Worm (Caenorhabditis elegans) whole organism, L4 larva: ENCODE measurements around the gene M03A1.3.

ENCODE experiments used
- D1046.2 ChIP-seq: fragments of 200-800 bp; sonication (Bioruptor generic); IDR thresholded peaks from 2 replicates; pipeline ENCODE4 v1.3.6; 2022; ENCODE audit warnings: missing genetic modification characterization, missing compliant biosample characterization
- F49E8.2 ChIP-seq: sonication (generic microtip); optimal IDR thresholded peaks from 2 replicates; lab custom pipeline; 2016; ENCODE audit warnings: missing compliant biosample characterization, mild to moderate bottlenecking, missing genetic modification characterization, borderline replicate concordance
- T20F7.1 ChIP-seq: fragments of 200-800 bp; sonication (Bioruptor generic); optimal IDR thresholded peaks from 2 replicates; lab custom pipeline; 2018; ENCODE audit warnings: mild to moderate bottlenecking, missing genetic modification characterization, missing compliant biosample characterization
- Y105C5A.15 ChIP-seq: fragments of 200-800 bp; sonication (Bioruptor generic); IDR thresholded peaks from 2 replicates; pipeline ENCODE4 v1.3.6; 2022; ENCODE audit warnings: missing genetic modification characterization, missing compliant biosample characterization
- aha-1 ChIP-seq: fragments of 150-350 bp; peaks from one replicate; lab custom pipeline; 2014; ENCODE audit warnings: missing biosample characterization, missing genetic modification characterization
- ama-1 ChIP-seq: fragments of 150-350 bp; optimal IDR thresholded peaks from 2 replicates; lab custom pipeline; 2014; ENCODE audit warnings: inconsistent platforms, mixed read lengths
- ceh-20 ChIP-seq: fragments of 200-800 bp; sonication (Bioruptor generic); IDR thresholded peaks from 2 replicates; pipeline ENCODE4 v1.3.6; 2022; ENCODE audit warnings: missing genetic modification reagents, missing genetic modification characterization, missing compliant biosample characterization
- ctbp-1 ChIP-seq: fragments of 200-800 bp; sonication (Bioruptor generic); IDR thresholded peaks from 2 replicates; pipeline ENCODE4 v1.3.6; 2022; ENCODE audit warnings: missing genetic modification reagents, missing genetic modification characterization, missing compliant biosample characterization
- daf-12 ChIP-seq: fragments of 150-350 bp; optimal IDR thresholded peaks from 2 replicates; lab custom pipeline; 2014; ENCODE audit warnings: missing biosample characterization, missing genetic modification reagents, missing genetic modification characterization
- daf-16 ChIP-seq, 3 experiments: sonication (generic microtip); optimal IDR thresholded peaks; 2 replicates each; lab custom pipeline; 2016 to 2017; ENCODE audit warnings: missing genetic modification characterization in 3 of 3, missing genetic modification reagents in 3 of 3, mild to moderate bottlenecking in 2 of 3, missing compliant biosample characterization in 2 of 3, missing biosample characterization in 1 of 3, moderate library complexity in 1 of 3
- dmd-6 ChIP-seq: fragments of 200-800 bp; sonication (Bioruptor generic); IDR thresholded peaks from 2 replicates; pipeline ENCODE4 v1.3.6; 2022; ENCODE audit warnings: missing genetic modification reagents, missing genetic modification characterization, missing compliant biosample characterization
- duxl-1 ChIP-seq: sonication (generic microtip); optimal IDR thresholded peaks from 2 replicates; lab custom pipeline; 2016; ENCODE audit warnings: mild to moderate bottlenecking, missing genetic modification characterization, moderate library complexity, missing compliant biosample characterization; ENCODE audit not compliant: poor library complexity
- dve-1 ChIP-seq: sonication (generic microtip); optimal IDR thresholded peaks from 2 replicates; lab custom pipeline; 2017; ENCODE audit warnings: antibody characterized with exemption, mild to moderate bottlenecking, missing genetic modification characterization, missing compliant biosample characterization; ENCODE audit not compliant: insufficient read depth
- fkh-10 ChIP-seq: fragments of 150-350 bp; optimal IDR thresholded peaks from 2 replicates; lab custom pipeline; 2014; ENCODE audit warnings: missing biosample characterization, missing genetic modification reagents, missing genetic modification characterization
- fos-1 ChIP-seq: fragments of 150-350 bp; optimal IDR thresholded peaks from 2 replicates; lab custom pipeline; 2014; ENCODE audit warnings: missing biosample characterization, missing genetic modification characterization
- hlh-11 ChIP-seq: fragments of 200-800 bp; sonication (Bioruptor generic); optimal IDR thresholded peaks from 2 replicates; lab custom pipeline; 2018; ENCODE audit warnings: mild to moderate bottlenecking, missing genetic modification characterization, missing compliant biosample characterization
- lin-1 ChIP-seq: fragments of 200-800 bp; sonication (Bioruptor generic); IDR thresholded peaks from 2 replicates; pipeline ENCODE4 v1.3.6; 2022; ENCODE audit warnings: missing genetic modification reagents, missing genetic modification characterization, missing compliant biosample characterization
- lin-13 ChIP-seq: fragments of 150-350 bp; optimal IDR thresholded peaks from 2 replicates; lab custom pipeline; 2014; ENCODE audit warnings: missing biosample characterization, missing genetic modification reagents, missing genetic modification characterization
- lin-38 ChIP-seq: fragments of 200-800 bp; sonication (Bioruptor generic); IDR thresholded peaks from 2 replicates; pipeline ENCODE4 v1.3.6; 2022; ENCODE audit warnings: missing genetic modification reagents, missing genetic modification characterization, missing compliant biosample characterization
- lir-3 ChIP-seq: sonication (generic microtip); optimal IDR thresholded peaks from 2 replicates; lab custom pipeline; 2016; ENCODE audit warnings: mild to moderate bottlenecking, missing genetic modification characterization, missing compliant biosample characterization
- lsy-2 ChIP-seq, 2 experiments: fragments of 150-350 bp in 1 of 2; sonication (generic microtip) in 1 of 2; optimal IDR thresholded peaks; 2 replicates each; lab custom pipeline; 2014 to 2017; ENCODE audit warnings: missing biosample characterization in 2 of 2, missing genetic modification characterization in 2 of 2
- mep-1 ChIP-seq: fragments of 150-350 bp; sonication (generic microtip); optimal IDR thresholded peaks from 3 replicates; lab custom pipeline; 2014; ENCODE audit warnings: missing biosample characterization, missing genetic modification characterization
- mes-2 ChIP-seq: sonication (generic microtip); optimal IDR thresholded peaks from 2 replicates; lab custom pipeline; 2016; ENCODE audit warnings: missing genotype, mild to moderate bottlenecking, missing genetic modification characterization, missing compliant biosample characterization; ENCODE audit not compliant: poor library complexity, severe bottlenecking
- nhr-25 ChIP-seq: sonication (generic microtip); optimal IDR thresholded peaks from 2 replicates; lab custom pipeline; 2017; ENCODE audit warnings: missing genetic modification characterization, mild to moderate bottlenecking, missing compliant biosample characterization, antibody characterized with exemption, moderate library complexity, borderline replicate concordance; ENCODE audit not compliant: insufficient read depth
- nhr-28 ChIP-seq: fragments of 150-350 bp; optimal IDR thresholded peaks from 2 replicates; lab custom pipeline; 2014; ENCODE audit warnings: missing biosample characterization, missing genetic modification characterization
- nhr-48 ChIP-seq: sonication (generic microtip); optimal IDR thresholded peaks from 2 replicates; lab custom pipeline; 2016; ENCODE audit warnings: mild to moderate bottlenecking, missing genetic modification characterization, missing compliant biosample characterization
- nhr-6 ChIP-seq: fragments of 150-350 bp; optimal IDR thresholded peaks from 2 replicates; lab custom pipeline; 2014; ENCODE audit warnings: missing biosample characterization, missing genetic modification characterization
- nhr-77 ChIP-seq: fragments of 150-350 bp; optimal IDR thresholded peaks from 2 replicates; lab custom pipeline; 2014; ENCODE audit warnings: missing biosample characterization, missing genetic modification characterization
- pha-4 ChIP-seq, 2 experiments: fragments of 150-350 bp in 1 of 2; fragments of 200-800 bp in 1 of 2; sonication (Bioruptor generic) in 1 of 2; IDR thresholded peaks in 1 of 2; optimal IDR thresholded peaks in 1 of 2; 2 replicates each; pipeline versions ENCODE4 v1.3.6 to Lab custom; 2014 to 2022; ENCODE audit warnings: missing genetic modification characterization in 2 of 2, missing genetic modification reagents in 2 of 2, missing biosample characterization in 1 of 2, missing compliant biosample characterization in 1 of 2
- php-3 ChIP-seq: fragments of 200-800 bp; sonication (Bioruptor generic); IDR thresholded peaks from 2 replicates; pipeline ENCODE4 v1.3.6; 2022; ENCODE audit warnings: missing genetic modification reagents, missing genetic modification characterization, missing compliant biosample characterization
- pqm-1 ChIP-seq: sonication (generic microtip); optimal IDR thresholded peaks from 2 replicates; lab custom pipeline; 2017; ENCODE audit warnings: missing biosample characterization, missing genetic modification characterization
- rbr-2 ChIP-seq: sonication (generic microtip); optimal IDR thresholded peaks from 2 replicates; lab custom pipeline; 2016; ENCODE audit warnings: missing genotype, missing genetic modification characterization, missing compliant biosample characterization
- saeg-2 ChIP-seq: fragments of 200-800 bp; sonication (Bioruptor generic); IDR thresholded peaks from 2 replicates; pipeline ENCODE4 v1.3.6; 2022; ENCODE audit warnings: missing genetic modification reagents, missing genetic modification characterization, missing compliant biosample characterization
- sdz-12 ChIP-seq: fragments of 200-800 bp; sonication (Bioruptor generic); optimal IDR thresholded peaks from 2 replicates; lab custom pipeline; 2018; ENCODE audit warnings: mild to moderate bottlenecking, missing genetic modification characterization, missing compliant biosample characterization
- snpc-4 ChIP-seq: fragments of 150-350 bp; optimal IDR thresholded peaks from 2 replicates; lab custom pipeline; 2014; ENCODE audit warnings: missing biosample characterization, missing genetic modification characterization
- unc-130 ChIP-seq: sonication (generic microtip); optimal IDR thresholded peaks from 2 replicates; lab custom pipeline; 2016; ENCODE audit warnings: missing genetic modification reagents, missing genetic modification characterization, missing compliant biosample characterization
- unc-62 ChIP-seq, 3 experiments: fragments of 150-350 bp in 1 of 3; sonication (generic microtip); optimal IDR thresholded peaks in 2 of 3; peaks in 1 of 3; 1 replicate in 1 of 3; 2 replicates in 2 of 3; lab custom pipeline; 2014 to 2017; ENCODE audit warnings: missing biosample characterization in 3 of 3, missing genetic modification characterization in 3 of 3, missing genetic modification reagents in 3 of 3, missing genotype in 1 of 3
- vab-7 ChIP-seq: fragments of 200-800 bp; sonication (Bioruptor generic); IDR thresholded peaks from 2 replicates; pipeline ENCODE4 v1.3.6; 2022; ENCODE audit warnings: missing genetic modification reagents, missing genetic modification characterization, missing compliant biosample characterization
- zag-1 ChIP-seq: fragments of 150-350 bp; optimal IDR thresholded peaks from 2 replicates; lab custom pipeline; 2014; ENCODE audit warnings: missing biosample characterization, missing genetic modification characterization
- zfp-2 ChIP-seq: sonication (generic microtip); optimal IDR thresholded peaks from 2 replicates; lab custom pipeline; 2016; ENCODE audit warnings: mild to moderate bottlenecking, missing genetic modification characterization, missing compliant biosample characterization

Gene M03A1.3

DNA sequence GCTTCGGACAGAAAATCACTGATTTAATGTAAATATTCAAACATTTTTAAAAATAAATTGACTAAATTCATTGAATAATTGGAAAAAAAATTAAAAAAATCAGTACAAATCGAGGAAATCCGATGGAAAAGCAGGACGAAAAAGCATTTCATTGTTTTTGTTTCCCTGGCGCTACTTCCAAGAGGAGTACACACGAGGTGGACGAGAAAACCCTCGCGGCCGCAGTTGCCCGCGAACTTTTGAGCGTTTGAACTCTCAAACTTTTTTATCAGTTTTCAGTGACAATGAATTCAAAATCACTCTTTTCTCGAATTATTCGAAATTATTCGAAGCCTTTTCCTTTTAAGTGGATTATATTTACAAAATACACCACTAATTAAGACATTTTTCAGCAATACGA, 45.4 kb downstream of the M03A1.3 start, which contains the start of gene F35D11.4 (continued):
- TF ChIP-seq pha-4 (GFP tag; IDR thresholded peaks at IDR 0.05; lab: Robert Waterston, UW), result peak; percentile 20; the same call in 1 of the 2 replicates
- no peak for TF ChIP-seq pha-4 (tag; optimal IDR thresholded peaks at IDR 0.05; lab: Kevin White, UChicago)

DNA sequence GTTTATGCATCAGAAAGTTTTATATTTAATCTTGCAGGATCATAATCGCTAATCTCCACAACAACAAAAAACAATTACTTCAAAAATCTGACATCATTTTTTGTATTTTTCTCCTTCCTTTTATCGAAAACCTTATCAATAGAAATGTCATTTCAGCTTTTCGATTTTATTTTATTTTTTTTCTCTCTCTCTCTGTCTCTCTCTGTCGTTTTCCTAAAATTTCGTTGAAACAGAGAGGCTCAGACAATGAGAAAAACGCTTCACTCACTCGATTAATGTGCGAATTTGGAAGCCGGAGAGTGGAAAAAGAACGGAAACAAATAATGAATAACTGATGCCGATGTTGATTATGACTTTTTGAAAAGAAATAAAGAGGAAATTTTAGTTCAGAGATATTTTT, 46.6 kb downstream of the M03A1.3 start:
- TF ChIP-seq dve-1 (tag; lab: Kevin White, UChicago) (peak; percentile 83), nhr-25 (tag; lab: Kevin White, UChicago) (no peak), lin-13 (no peak), daf-16 (GFP tag; optimal IDR thresholded peaks at IDR 0.05; lab: Kevin White, UChicago) (no peak), daf-16 (tag; optimal IDR thresholded peaks at IDR 0.05; lab: Kevin White, UChicago) (peak; percentile 95), dmd-6 (GFP tag; lab: Robert Waterston, UW) (peak; percentile 72), lsy-2 (tag; optimal IDR thresholded peaks at IDR 0.05; lab: Kevin White, UChicago) (peak in 1 of 2 experiments; percentile 46), nhr-77 (tag; lab: Kevin White, UChicago) (peak; percentile 83), vab-7 (no peak), nhr-6 (tag; lab: Kevin White, UChicago) (peak; percentile 7), mep-1 (tag; lab: Kevin White, UChicago) (peak; percentile 38), T20F7.1 (GFP tag; lab: Kevin White, UChicago) (no peak), pha-4 (GFP tag; IDR thresholded peaks at IDR 0.05; lab: Robert Waterston, UW) (peak; percentile 32; the same call in 1 of the 2 replicates), pha-4 (tag; optimal IDR thresholded peaks at IDR 0.05; lab: Kevin White, UChicago) (no peak), pqm-1 (tag; lab: Kevin White, UChicago) (peak; percentile 55), lir-3 (tag; lab: Kevin White, UChicago) (no peak), fos-1 (tag; lab: Kevin White, UChicago) (no peak), Y105C5A.15 (GFP tag; lab: Robert Waterston, UW) (no peak), unc-62 (GFP tag; optimal IDR thresholded peaks at IDR 0.05 in 1 of 2; lab: Kevin White, UChicago) (peak in 1 of 2 experiments; percentile 61), unc-62 (tag; optimal IDR thresholded peaks at IDR 0.05; lab: Kevin White, UChicago) (no peak), nhr-48 (tag; lab: Kevin White, UChicago) (peak; percentile 4), mes-2 (peak; percentile 20), hlh-11 (tag; lab: Kevin White, UChicago) (peak; percentile 64), php-3 (GFP tag; lab: Robert Waterston, UW) (0 out of 2 replicates have a peak, but pooled peaks have one; percentile 43), duxl-1 (tag; lab: Kevin White, UChicago) (no peak), ama-1 (lab: Kevin White, UChicago) (no peak), nhr-28 (peak; percentile 64), fkh-10 (GFP tag; lab: Kevin White, UChicago) (no peak)

DNA sequence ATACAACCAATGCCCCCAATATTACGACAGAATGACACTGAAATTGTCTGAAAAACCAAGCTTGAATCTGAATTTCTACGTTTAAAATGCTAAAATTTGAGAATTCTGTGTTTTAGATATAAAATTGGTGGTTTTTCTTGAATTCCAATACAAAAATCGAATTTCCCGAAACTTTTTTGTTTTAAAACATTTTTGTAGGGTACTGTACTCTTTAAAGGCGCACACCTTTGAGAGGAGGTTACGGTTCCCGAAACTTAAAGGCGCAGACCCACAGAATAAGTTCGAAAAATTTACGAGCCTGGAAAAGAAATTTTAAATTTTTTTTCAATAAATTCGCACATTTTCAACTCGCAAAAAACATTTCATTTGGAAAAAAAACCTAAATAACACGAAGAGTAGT, 47.1 kb downstream of the M03A1.3 start:
- no peak for TF ChIP-seq daf-12 (tag; lab: Kevin White, UChicago)
- peak; percentile 47 for TF ChIP-seq F49E8.2 (tag; lab: Kevin White, UChicago)
- TF ChIP-seq zag-1 (tag; lab: Kevin White, UChicago), result no peak
- TF ChIP-seq snpc-4 (tag; lab: Kevin White, UChicago), result no peak
- no peak for TF ChIP-seq sdz-12 (GFP tag; lab: Kevin White, UChicago)
- TF ChIP-seq ceh-20 (GFP tag; lab: Robert Waterston, UW), result no peak
- peak; percentile 42; the same call in 1 of the 2 replicates for TF ChIP-seq lin-38 (GFP tag; lab: Robert Waterston, UW)
- no peak for TF ChIP-seq ctbp-1 (GFP tag; lab: Robert Waterston, UW)
- peak in 1 of 2 experiments; percentile 4 for TF ChIP-seq lsy-2 (tag; optimal IDR thresholded peaks at IDR 0.05; lab: Kevin White, UChicago)
- TF ChIP-seq D1046.2 (GFP tag; lab: Robert Waterston, UW), result no peak
- TF ChIP-seq rbr-2 (tag; lab: Kevin White, UChicago), result no peak
- TF ChIP-seq nhr-48 (tag; lab: Kevin White, UChicago), result no peak
- no peak for TF ChIP-seq Y105C5A.15 (GFP tag; lab: Robert Waterston, UW)
- TF ChIP-seq aha-1 (tag; lab: Kevin White, UChicago), result peak; percentile 13
- peak; percentile 61 for TF ChIP-seq unc-130 (GFP tag; lab: Kevin White, UChicago)
- TF ChIP-seq zfp-2 (tag; lab: Kevin White, UChicago), result no peak
- no peak for TF ChIP-seq lin-1 (GFP tag; lab: Robert Waterston, UW)
- TF ChIP-seq saeg-2 (GFP tag; lab: Robert Waterston, UW), result no peak
